Worm (Caenorhabditis elegans): ENCODE results near the gene H05C05.2.

DNA sequence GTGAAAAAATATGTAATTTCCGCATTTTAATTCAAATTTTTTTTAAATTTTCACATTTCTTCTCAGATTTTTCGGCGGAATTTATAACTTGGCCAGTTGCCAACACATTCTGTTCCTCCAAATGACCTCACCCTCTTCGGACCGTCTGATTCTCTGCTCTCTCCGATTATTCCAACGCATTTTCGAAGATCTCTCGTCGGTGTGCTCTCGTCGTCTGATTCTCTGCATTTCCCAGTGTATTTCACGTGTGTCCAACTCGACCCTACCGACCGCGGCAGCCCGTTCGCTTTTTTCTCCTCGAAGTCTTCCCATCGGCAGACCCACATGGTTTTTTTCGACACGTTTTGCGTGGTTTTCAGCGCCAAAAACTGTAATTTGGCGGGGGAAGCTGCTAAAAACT lies 18.2 kb downstream of the H05C05.2 start:
- TF ChIP-seq him-1 (tag; optimal IDR thresholded peaks at IDR 0.05) (no peak), W03F9.2 (tag; optimal IDR thresholded peaks at IDR 0.05) (no peak), dao-5 (tag; optimal IDR thresholded peaks at IDR 0.05) (no peak)

Data from whole organism, L4/young adult.